Fruit fly (Drosophila melanogaster) whole organism, embryonic: ENCODE data around the gene CG18063.

ENCODE experiments used
- Adf1 ChIP-seq: fragments of 200-800 bp; sonication (Bioruptor generic); IDR thresholded peaks from 2 replicates; pipeline ENCODE4 v1.3.6; 2022; ENCODE audit warnings: missing biosample characterization, missing genetic modification characterization
- Atf-2 ChIP-seq: fragments of 200-800 bp; sonication (Bioruptor generic); optimal IDR thresholded peaks from 2 replicates; lab custom pipeline; 2016; ENCODE audit warnings: missing biosample characterization, missing genetic modification characterization
- B-H1 ChIP-seq: fragments of 200-800 bp; sonication (Bioruptor generic); IDR thresholded peaks from 3 replicates; pipeline ENCODE4 v1.3.6; 2022; ENCODE audit warnings: missing biosample characterization, missing genetic modification characterization
- CG10543 ChIP-seq: fragments of 200-800 bp; sonication (Bioruptor generic); optimal IDR thresholded peaks from 3 replicates; lab custom pipeline; 2017; ENCODE audit warnings: missing biosample characterization, mild to moderate bottlenecking, missing genetic modification characterization, moderate library complexity
- CG10654 ChIP-seq: fragments of 200-800 bp; sonication (Bioruptor generic); optimal IDR thresholded peaks from 2 replicates; lab custom pipeline; 2016; ENCODE audit warnings: missing biosample characterization, missing genetic modification characterization
- CG1647 ChIP-seq: fragments of 200-800 bp; sonication (Bioruptor generic); optimal IDR thresholded peaks from 3 replicates; lab custom pipeline; 2016; ENCODE audit warnings: missing biosample characterization, missing genetic modification characterization
- CG16813 ChIP-seq: fragments of 200-800 bp; sonication (Bioruptor generic); IDR thresholded peaks from 3 replicates; pipeline ENCODE4 v1.3.6; 2022; ENCODE audit warnings: missing biosample characterization, missing genetic modification characterization; ENCODE audit not compliant: partially characterized antibody
- CG17186 ChIP-seq: fragments of 200-800 bp; sonication (Bioruptor generic); optimal IDR thresholded peaks from 3 replicates; lab custom pipeline; 2017; ENCODE audit warnings: missing biosample characterization, missing genetic modification reagents, missing genetic modification characterization
- CG17612 ChIP-seq: fragments of 200-800 bp; sonication (Bioruptor generic); IDR thresholded peaks from 2 replicates; pipeline ENCODE4 v1.3.6; 2022; ENCODE audit warnings: missing biosample characterization, missing genetic modification characterization
- CG2129 ChIP-seq: fragments of 200-800 bp; sonication (Bioruptor generic); IDR thresholded peaks from 2 replicates; pipeline ENCODE4 v1.3.6; 2022; ENCODE audit warnings: missing biosample characterization, missing genetic modification characterization; ENCODE audit not compliant: partially characterized antibody
- CG2199 ChIP-seq: fragments of 200-800 bp; sonication (Bioruptor generic); IDR thresholded peaks from 3 replicates; pipeline ENCODE4 v1.3.6; 2022; ENCODE audit warnings: missing biosample characterization, missing genetic modification characterization
- CG30431 ChIP-seq: fragments of 200-800 bp; sonication (Bioruptor generic); optimal IDR thresholded peaks from 2 replicates; lab custom pipeline; 2017; ENCODE audit warnings: missing biosample characterization, missing genetic modification characterization
- CG3163 ChIP-seq: fragments of 200-800 bp; sonication (Bioruptor generic); optimal IDR thresholded peaks from 3 replicates; lab custom pipeline; 2016; ENCODE audit warnings: missing biosample characterization, missing genetic modification characterization
- CG3407 ChIP-seq: fragments of 200-800 bp; sonication (Bioruptor generic); optimal IDR thresholded peaks from 2 replicates; lab custom pipeline; 2018; ENCODE audit warnings: missing biosample characterization, mild to moderate bottlenecking, missing genetic modification characterization
- CG4707 ChIP-seq: fragments of 200-800 bp; sonication (Bioruptor generic); optimal IDR thresholded peaks from 2 replicates; lab custom pipeline; 2018; ENCODE audit warnings: missing biosample characterization, mild to moderate bottlenecking, missing genetic modification characterization, moderate library complexity
- CG4854 ChIP-seq: fragments of 200-800 bp; sonication (Bioruptor generic); optimal IDR thresholded peaks from 2 replicates; lab custom pipeline; 2016; ENCODE audit warnings: missing biosample characterization, missing genetic modification characterization, inconsistent platforms
- CG5245 ChIP-seq: fragments of 200-800 bp; sonication (Bioruptor generic); optimal IDR thresholded peaks from 3 replicates; lab custom pipeline; 2016; ENCODE audit warnings: missing biosample characterization, missing genetic modification characterization
- CG6683 ChIP-seq: fragments of 200-800 bp; sonication (Bioruptor generic); optimal IDR thresholded peaks from 2 replicates; lab custom pipeline; 2017; ENCODE audit warnings: missing biosample characterization, mild to moderate bottlenecking, missing genetic modification characterization, missing genetic modification reagents
- CG6791 ChIP-seq: fragments of 200-800 bp; sonication (Bioruptor generic); IDR thresholded peaks from 3 replicates; pipeline ENCODE4 v1.3.6; 2022; ENCODE audit warnings: missing biosample characterization, missing genetic modification characterization; ENCODE audit not compliant: partially characterized antibody
- CG8359 ChIP-seq: fragments of 200-800 bp; sonication (Bioruptor generic); optimal IDR thresholded peaks from 2 replicates; lab custom pipeline; 2017; ENCODE audit warnings: missing biosample characterization, mild to moderate bottlenecking, missing genetic modification characterization, borderline replicate concordance
- Deaf1 ChIP-seq: fragments of 200-800 bp; optimal IDR thresholded peaks from 3 replicates; lab custom pipeline; 2019; ENCODE audit warnings: missing biosample characterization, mild to moderate bottlenecking, missing genetic modification characterization, moderate library complexity
- Elba2 ChIP-seq: fragments of 200-800 bp; sonication (Bioruptor generic); optimal IDR thresholded peaks from 3 replicates; lab custom pipeline; 2016; ENCODE audit warnings: missing biosample characterization, missing genetic modification characterization
- Hmx ChIP-seq: fragments of 200-800 bp; sonication (Bioruptor generic); optimal IDR thresholded peaks from 2 replicates; lab custom pipeline; 2016; ENCODE audit warnings: missing biosample characterization, missing genetic modification characterization
- Hr3 ChIP-seq: fragments of 200-800 bp; sonication (Bioruptor generic); optimal IDR thresholded peaks from 3 replicates; lab custom pipeline; 2016; ENCODE audit warnings: missing biosample characterization, missing genetic modification characterization
- MBD-R2 ChIP-seq: fragments of 200-800 bp; sonication (Bioruptor generic); IDR thresholded peaks from 2 replicates; pipeline ENCODE4 v1.3.6; 2022; ENCODE audit warnings: missing biosample characterization, missing genetic modification characterization
- Nf-YA ChIP-seq: fragments of 200-800 bp; sonication (Bioruptor generic); IDR thresholded peaks from 2 replicates; pipeline ENCODE4 v1.3.6; 2022; ENCODE audit warnings: missing biosample characterization, missing genetic modification characterization
- Six4 ChIP-seq: fragments of 200-800 bp; sonication (Bioruptor generic); optimal IDR thresholded peaks from 2 replicates; lab custom pipeline; 2016; ENCODE audit warnings: missing biosample characterization, missing genetic modification characterization
- Xrp1 ChIP-seq: fragments of 200-800 bp; sonication (Bioruptor generic); IDR thresholded peaks from 2 replicates; pipeline ENCODE4 v1.3.6; 2022; ENCODE audit warnings: missing biosample characterization, missing genetic modification characterization
- YL-1 ChIP-seq: fragments of 200-800 bp; sonication (Bioruptor generic); optimal IDR thresholded peaks from 3 replicates; lab custom pipeline; 2017; ENCODE audit warnings: missing biosample characterization, mild to moderate bottlenecking, missing genetic modification characterization
- ap ChIP-seq: fragments of 200-800 bp; sonication (Bioruptor generic); IDR thresholded peaks from 2 replicates; pipeline ENCODE4 v1.3.6; 2022; ENCODE audit warnings: missing biosample characterization, missing genetic modification characterization
- ase ChIP-seq: fragments of 200-800 bp; sonication (Bioruptor generic); IDR thresholded peaks from 3 replicates; pipeline ENCODE4 v1.3.6; 2022; ENCODE audit warnings: missing biosample characterization, missing genetic modification characterization
- bigmax ChIP-seq: fragments of 200-800 bp; sonication (Bioruptor generic); optimal IDR thresholded peaks from 2 replicates; lab custom pipeline; 2018; ENCODE audit warnings: missing biosample characterization, mild to moderate bottlenecking, missing genetic modification characterization
- ci ChIP-seq: fragments of 200-800 bp; sonication (Bioruptor generic); IDR thresholded peaks from 3 replicates; pipeline ENCODE4 v1.3.6; 2022; ENCODE audit warnings: missing biosample characterization, missing genetic modification characterization
- crol ChIP-seq: fragments of 200-800 bp; sonication (Bioruptor generic); IDR thresholded peaks from 2 replicates; pipeline ENCODE4 v1.3.6; 2022; ENCODE audit warnings: missing biosample characterization, missing genetic modification characterization
- dpn ChIP-seq, 2 experiments: fragments of 200-800 bp; sonication (Bioruptor generic); optimal IDR thresholded peaks; 3 replicates each; lab custom pipeline; 2016; ENCODE audit warnings: missing biosample characterization in 2 of 2, missing genetic modification characterization in 2 of 2
- dysf ChIP-seq: fragments of 200-800 bp; sonication (Bioruptor generic); IDR thresholded peaks from 3 replicates; pipeline ENCODE4 v1.3.6; 2022; ENCODE audit warnings: missing biosample characterization, missing genetic modification characterization
- grau ChIP-seq: fragments of 200-800 bp; optimal IDR thresholded peaks from 3 replicates; lab custom pipeline; 2019; ENCODE audit warnings: missing biosample characterization, mild to moderate bottlenecking, missing genetic modification characterization, moderate library complexity
- ham ChIP-seq: fragments of 200-800 bp; sonication (Bioruptor generic); IDR thresholded peaks from 2 replicates; pipeline ENCODE4 v1.3.6; 2022; ENCODE audit warnings: missing biosample characterization, missing genetic modification characterization
- her ChIP-seq: fragments of 200-800 bp; sonication (Bioruptor generic); optimal IDR thresholded peaks from 2 replicates; lab custom pipeline; 2016; ENCODE audit warnings: missing biosample characterization, missing genetic modification characterization
- inv ChIP-seq: fragments of 200-800 bp; sonication (Bioruptor generic); IDR thresholded peaks from 2 replicates; pipeline ENCODE4 v1.3.6; 2022; ENCODE audit warnings: missing biosample characterization, missing genetic modification characterization; ENCODE audit not compliant: partially characterized antibody
- ken ChIP-seq: fragments of 200-800 bp; sonication (Bioruptor generic); IDR thresholded peaks from 3 replicates; pipeline ENCODE4 v1.3.6; 2022; ENCODE audit warnings: missing biosample characterization, missing genetic modification characterization
- mirr ChIP-seq: fragments of 200-800 bp; sonication (Bioruptor generic); optimal IDR thresholded peaks from 3 replicates; lab custom pipeline; 2018; ENCODE audit warnings: missing biosample characterization, mild to moderate bottlenecking, missing genetic modification characterization
- nmo ChIP-seq: fragments of 200-800 bp; sonication (Bioruptor generic); optimal IDR thresholded peaks from 2 replicates; lab custom pipeline; 2018; ENCODE audit warnings: missing biosample characterization, mild to moderate bottlenecking, missing genetic modification characterization, moderate library complexity
- odd ChIP-seq: fragments of 200-800 bp; sonication (Bioruptor generic); optimal IDR thresholded peaks from 2 replicates; lab custom pipeline; 2017; ENCODE audit warnings: missing biosample characterization, mild to moderate bottlenecking, missing genetic modification characterization
- otp ChIP-seq: fragments of 200-800 bp; sonication (Bioruptor generic); IDR thresholded peaks from 3 replicates; pipeline ENCODE4, ENCODE4 v1.3.6; 2022; ENCODE audit warnings: missing biosample characterization, missing genetic modification characterization
- rib ChIP-seq: fragments of 200-800 bp; sonication (Bioruptor generic); IDR thresholded peaks from 2 replicates; pipeline ENCODE4 v1.3.6; 2022; ENCODE audit warnings: missing biosample characterization, missing genetic modification characterization
- scrt ChIP-seq: fragments of 200-800 bp; sonication (Bioruptor generic); optimal IDR thresholded peaks from 2 replicates; lab custom pipeline; 2018; ENCODE audit warnings: missing biosample characterization, mild to moderate bottlenecking, missing genetic modification characterization, moderate library complexity
- tap ChIP-seq: fragments of 200-800 bp; optimal IDR thresholded peaks from 3 replicates; lab custom pipeline; 2019; ENCODE audit warnings: missing biosample characterization, mild to moderate bottlenecking, missing genetic modification characterization, moderate library complexity
- wek ChIP-seq: fragments of 200-800 bp; sonication (Bioruptor generic); optimal IDR thresholded peaks from 3 replicates; lab custom pipeline; 2018; ENCODE audit warnings: missing biosample characterization, mild to moderate bottlenecking, missing genetic modification characterization, moderate library complexity
- zen ChIP-seq: fragments of 200-800 bp; sonication (Bioruptor generic); optimal IDR thresholded peaks from 3 replicates; lab custom pipeline; 2018; ENCODE audit warnings: missing biosample characterization, mild to moderate bottlenecking, missing genetic modification characterization, moderate library complexity

CG18063 gene

DNA sequence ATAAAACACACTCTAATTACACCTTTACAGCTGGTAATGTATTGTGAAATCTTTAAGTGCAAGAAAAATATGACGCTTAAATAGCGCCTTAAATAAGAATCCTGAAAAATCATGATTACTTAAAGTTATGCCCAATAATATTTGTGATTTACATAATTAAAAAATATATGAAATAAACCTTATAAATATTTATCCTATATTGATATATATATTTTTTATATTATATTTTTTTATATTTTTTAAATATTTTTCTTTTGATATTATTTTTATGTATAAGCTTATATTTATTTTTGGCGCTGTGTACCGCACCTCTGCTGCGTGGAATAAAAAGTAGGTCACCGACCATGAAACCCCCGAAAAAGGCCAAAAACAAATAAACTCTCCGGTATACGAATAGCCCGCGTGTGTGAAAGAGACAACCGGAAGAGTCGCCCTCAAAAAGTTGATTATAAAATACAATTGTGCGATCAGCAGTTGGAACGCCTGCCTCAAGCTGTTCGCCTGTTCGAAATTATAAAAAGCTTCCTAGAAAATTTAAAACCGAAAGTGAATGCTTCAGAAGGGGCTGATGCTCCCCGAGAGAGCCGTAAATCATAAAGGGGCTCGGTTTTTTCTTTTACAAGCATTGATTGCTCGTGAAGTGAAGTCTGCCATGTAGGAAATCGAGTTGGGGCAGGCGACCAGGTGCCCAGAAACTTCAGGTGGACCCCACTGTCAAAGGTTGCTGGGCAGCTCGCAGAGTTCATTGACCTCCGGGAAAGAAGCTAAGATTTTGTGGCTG is 49.0 kb upstream of the CG18063 start (continued):
- peak; percentile 85; the same call in 2 of the 3 replicates for TF ChIP-seq CG2199
- peak; percentile 3 for TF ChIP-seq CG8359
- no peak for TF ChIP-seq Hmx
- TF ChIP-seq Nf-YA (GFP tag; lab: Robert Waterston, UW): no peak
- TF ChIP-seq CG2129 (GFP tag; lab: Robert Waterston, UW): no peak
- no peak for TF ChIP-seq CG5245
- TF ChIP-seq odd (GFP tag; lab: Kevin White, UChicago): peak; percentile 20
- TF ChIP-seq CG1647: no peak
- no peak for TF ChIP-seq Elba2
- TF ChIP-seq ase (GFP tag; lab: Robert Waterston, UW): no peak; the same call in 2 of the 3 replicates
- no peak for TF ChIP-seq YL-1 (GFP tag; lab: Kevin White, UChicago)
- no peak for TF ChIP-seq CG4854 (GFP tag; lab: Kevin White, UChicago)
- no peak for TF ChIP-seq CG4707 (GFP tag; lab: Kevin White, UChicago)
- TF ChIP-seq CG30431 (GFP tag; lab: Kevin White, UChicago): peak; percentile 53
- TF ChIP-seq zen (tag; lab: Kevin White, UChicago): no peak
- no peak for TF ChIP-seq her (GFP tag; lab: Kevin White, UChicago)
- TF ChIP-seq Atf-2 (GFP tag; lab: Kevin White, UChicago): no peak
- no peak for TF ChIP-seq CG16813 (GFP tag; lab: Robert Waterston, UW)
- TF ChIP-seq tap: no peak
- TF ChIP-seq scrt (GFP tag; lab: Kevin White, UChicago): no peak
- peak; percentile 77 for TF ChIP-seq nmo (GFP tag; lab: Kevin White, UChicago)
- TF ChIP-seq CG17612 (GFP tag; lab: Robert Waterston, UW): no peak
- no peak for TF ChIP-seq wek (GFP tag; lab: Kevin White, UChicago)
- TF ChIP-seq grau (tag; lab: Kevin White, UChicago): peak; percentile 73
- no peak for TF ChIP-seq otp (GFP tag; lab: Robert Waterston, UW)
- peak; percentile 6 for TF ChIP-seq Six4 (GFP tag; lab: Kevin White, UChicago)
- peak; percentile 82 for TF ChIP-seq mirr (GFP tag; lab: Kevin White, UChicago)
- peak; percentile 21 for TF ChIP-seq CG3407 (GFP tag; lab: Kevin White, UChicago)
- TF ChIP-seq CG6683 (GFP tag; lab: Kevin White, UChicago): peak; percentile 9
- no peak for TF ChIP-seq inv
- TF ChIP-seq Xrp1: peak; percentile 27; the same call in 1 of the 2 replicates
- TF ChIP-seq rib (GFP tag; lab: Robert Waterston, UW): 0 out of 2 replicates have a peak, but pooled peaks have one; percentile 22
- peak; percentile 16; the same call in 2 of the 3 replicates for TF ChIP-seq B-H1 (GFP tag; lab: Robert Waterston, UW)
- no peak for TF ChIP-seq ham (GFP tag; lab: Robert Waterston, UW)
- TF ChIP-seq dysf: peak; percentile 46; the same call in 1 of the 3 replicates
- no peak for TF ChIP-seq CG6791 (GFP tag; lab: Robert Waterston, UW)
- TF ChIP-seq ap (GFP tag; lab: Robert Waterston, UW): no peak
- TF ChIP-seq bigmax (GFP tag; lab: Kevin White, UChicago): no peak
- TF ChIP-seq Deaf1 (tag; lab: Kevin White, UChicago): peak; percentile 71
- TF ChIP-seq dpn (GFP tag; optimal IDR thresholded peaks at IDR 0.05; lab: Kevin White, UChicago): peak in 1 of 2 experiments; percentile 29
- TF ChIP-seq CG10543 (GFP tag; lab: Kevin White, UChicago): peak; percentile 91
- TF ChIP-seq CG10654: no peak
- TF ChIP-seq CG17186 (GFP tag; lab: Kevin White, UChicago): no peak
- TF ChIP-seq CG3163 (GFP tag; lab: Kevin White, UChicago): no peak
- TF ChIP-seq crol: peak; percentile 34; the same call in 1 of the 2 replicates
- TF ChIP-seq ci (GFP tag; lab: Robert Waterston, UW): peak; percentile 75
- no peak for TF ChIP-seq ken
- peak; percentile 86 for TF ChIP-seq Hr3 (GFP tag; lab: Kevin White, UChicago)
- TF ChIP-seq Adf1: peak; percentile 72
- no peak for TF ChIP-seq MBD-R2 (GFP tag; lab: Robert Waterston, UW)
